Worm (Caenorhabditis elegans): ENCODE results near the gene C08F8.9.
"Not testable (repeated sequence)": the region's sequence is repeated elsewhere in the genome, so short reads cannot be mapped to it uniquely, and the experiment has no call there.

Gene C08F8.9

ce11 chrIV:11178495-11178894 lies at the start of gene C08F8.9:
Gene C08F8.9, minus strand, starts transcription at chrIV:11178595.
- TF ChIP-seq unc-62 (GFP tag; optimal IDR thresholded peaks at IDR 0.05): no peak

ce11 chrIV:11226545-11226944 lies 48.1 kb upstream of the C08F8.9 start:
- no peak for TF ChIP-seq unc-62 (GFP tag; optimal IDR thresholded peaks at IDR 0.05)

- TF ChIP-seq unc-62 (GFP tag; optimal IDR thresholded peaks at IDR 0.05): no peak
Observed at ce11 chrIV:11225206-11225605, 46.8 kb upstream of the C08F8.9 start, which contains the start of gene col-125. Gene col-125, plus strand, starts transcription at chrIV:11225506.

- TF ChIP-seq unc-62 (GFP tag; optimal IDR thresholded peaks at IDR 0.05): no peak
Observed at ce11 chrIV:11223878-11224277, 45.5 kb upstream of the C08F8.9 start, which contains the start of gene C29F4.3. Gene C29F4.3, minus strand, starts transcription at chrIV:11223978.

- no peak for TF ChIP-seq unc-62 (GFP tag; optimal IDR thresholded peaks at IDR 0.05)
Observed at ce11 chrIV:11218037-11218436, 39.6 kb upstream of the C08F8.9 start, which contains the start of gene zip-6. Gene zip-6, minus strand, starts transcription at chrIV:11218137.

ce11 chrIV:11212978-11213377 lies 34.6 kb upstream of the C08F8.9 start:
- no peak for TF ChIP-seq unc-62 (GFP tag; optimal IDR thresholded peaks at IDR 0.05)

ce11 chrIV:11211547-11211946 lies 33.2 kb upstream of the C08F8.9 start:
- no peak for TF ChIP-seq unc-62 (GFP tag; optimal IDR thresholded peaks at IDR 0.05)

- no peak for TF ChIP-seq unc-62 (GFP tag; optimal IDR thresholded peaks at IDR 0.05)
Observed at ce11 chrIV:11210781-11211256, 32.4 kb upstream of the C08F8.9 start, which contains the start of gene adk-1. Gene adk-1, minus strand, starts transcription at chrIV:11210831.

ce11 chrIV:11207186-11207585 lies 28.8 kb upstream of the C08F8.9 start, which contains the start of gene R07H5.9:
Gene R07H5.9, plus strand, starts transcription at chrIV:11207486.
- TF ChIP-seq unc-62 (GFP tag; optimal IDR thresholded peaks at IDR 0.05): no peak

ce11 chrIV:11202389-11202788 lies 24.0 kb upstream of the C08F8.9 start, which contains the start of gene R07H5.11:
Gene R07H5.11, plus strand, starts transcription at chrIV:11202768.
- not testable (repeated sequence) for TF ChIP-seq unc-62 (GFP tag; optimal IDR thresholded peaks at IDR 0.05)

- TF ChIP-seq unc-62 (GFP tag; optimal IDR thresholded peaks at IDR 0.05): not testable (repeated sequence)
Observed at ce11 chrIV:11198983-11199382, 20.6 kb upstream of the C08F8.9 start, which contains the start of gene R07H5.16. Gene R07H5.16, plus strand, starts transcription at chrIV:11199330.

- no peak for TF ChIP-seq unc-62 (GFP tag; optimal IDR thresholded peaks at IDR 0.05)
Observed at ce11 chrIV:11189411-11189810, 11.0 kb upstream of the C08F8.9 start, which contains the start of gene fbxb-79. Gene fbxb-79, minus strand, starts transcription at chrIV:11189511.

- no peak for TF ChIP-seq unc-62 (GFP tag; optimal IDR thresholded peaks at IDR 0.05)
Observed at ce11 chrIV:11186729-11187128, 8.3 kb upstream of the C08F8.9 start, which contains the start of gene sdz-27. Gene sdz-27, plus strand, starts transcription at chrIV:11187029.

- no peak for TF ChIP-seq unc-62 (GFP tag; optimal IDR thresholded peaks at IDR 0.05)
Observed at ce11 chrIV:11183991-11184390, 5.6 kb upstream of the C08F8.9 start, which contains the start of gene nuaf-3. Gene nuaf-3, plus strand, starts transcription at chrIV:11184291.

ce11 chrIV:11183013-11183412 lies 4.6 kb upstream of the C08F8.9 start, which contains the start of gene prx-14:
Gene prx-14, plus strand, starts transcription at chrIV:11183132.
- TF ChIP-seq unc-62 (GFP tag; optimal IDR thresholded peaks at IDR 0.05): no peak

- no peak for TF ChIP-seq unc-62 (GFP tag; optimal IDR thresholded peaks at IDR 0.05)
Observed at ce11 chrIV:11180077-11180476, 1.7 kb upstream of the C08F8.9 start.

ce11 chrIV:11179123-11179740 lies 837 bp upstream of the C08F8.9 start, which contains the start of gene cpt-2:
Gene cpt-2, plus strand, starts transcription at chrIV:11179645.
- not testable (repeated sequence) for TF ChIP-seq unc-62 (GFP tag; optimal IDR thresholded peaks at IDR 0.05)
